Fruit fly (Drosophila melanogaster) whole organism, prepupa: Measurements from ENCODE around the gene CG11369.

Experiments used
- Blimp-1 ChIP-seq: fragments of 200-800 bp; sonication (Bioruptor generic); optimal IDR thresholded peaks from 3 replicates; lab custom pipeline; 2017; ENCODE audit warnings: missing biosample characterization, missing genetic modification characterization, mild to moderate bottlenecking, moderate library complexity, missing genetic modification reagents
- CG10631 ChIP-seq: fragments of 200-800 bp; sonication (Bioruptor generic); optimal IDR thresholded peaks from 2 replicates; lab custom pipeline; 2016; ENCODE audit warnings: missing biosample characterization, missing genetic modification characterization
- CG10669 ChIP-seq: fragments of 200-800 bp; sonication (Bioruptor generic); optimal IDR thresholded peaks from 3 replicates; lab custom pipeline; 2018; ENCODE audit warnings: missing biosample characterization, mild to moderate bottlenecking, missing genetic modification characterization, moderate library complexity
- CG11294 ChIP-seq: fragments of 200-800 bp; sonication (Bioruptor generic); IDR thresholded peaks from 2 replicates; pipeline ENCODE4 v1.3.6; 2022; ENCODE audit warnings: missing biosample characterization, missing genetic modification characterization
- CG11762 ChIP-seq: fragments of 200-800 bp; sonication (Bioruptor generic); optimal IDR thresholded peaks from 3 replicates; lab custom pipeline; 2016; ENCODE audit warnings: missing biosample characterization, missing genetic modification characterization; ENCODE audit not compliant: insufficient read depth
- CG15336 ChIP-seq: fragments of 200-800 bp; sonication (Bioruptor generic); IDR thresholded peaks from 2 replicates; pipeline ENCODE4 v1.3.6; 2022; ENCODE audit warnings: missing biosample characterization, missing genetic modification characterization
- CG1621 ChIP-seq: fragments of 200-800 bp; sonication (Bioruptor generic); optimal IDR thresholded peaks from 3 replicates; lab custom pipeline; 2018; ENCODE audit warnings: missing biosample characterization, mild to moderate bottlenecking, missing genetic modification characterization
- CG16779 ChIP-seq: fragments of 200-800 bp; sonication (Bioruptor generic); optimal IDR thresholded peaks from 3 replicates; lab custom pipeline; 2017; ENCODE audit warnings: missing biosample characterization, mild to moderate bottlenecking, missing genetic modification characterization
- CG3032 ChIP-seq: fragments of 200-800 bp; optimal IDR thresholded peaks from 2 replicates; lab custom pipeline; 2019; ENCODE audit warnings: missing biosample characterization, mild to moderate bottlenecking, missing genetic modification characterization, moderate library complexity
- CG31627 ChIP-seq: fragments of 200-800 bp; sonication (Bioruptor generic); optimal IDR thresholded peaks from 3 replicates; lab custom pipeline; 2016; ENCODE audit warnings: missing biosample characterization, missing genetic modification characterization
- CG32006 ChIP-seq: fragments of 200-800 bp; sonication (Bioruptor generic); optimal IDR thresholded peaks from 3 replicates; lab custom pipeline; 2017; ENCODE audit warnings: missing biosample characterization, mild to moderate bottlenecking, missing genetic modification characterization
- CG3919 ChIP-seq: fragments of 200-800 bp; sonication (Bioruptor generic); optimal IDR thresholded peaks from 3 replicates; lab custom pipeline; 2016; ENCODE audit warnings: missing biosample characterization, missing genetic modification characterization
- CG6163 ChIP-seq: fragments of 200-800 bp; sonication (Bioruptor generic); IDR thresholded peaks from 3 replicates; pipeline ENCODE4 v1.3.6; 2022; ENCODE audit warnings: missing biosample characterization, missing genetic modification characterization
- CG6808 ChIP-seq: fragments of 200-800 bp; sonication (Bioruptor generic); optimal IDR thresholded peaks from 3 replicates; lab custom pipeline; 2017; ENCODE audit warnings: missing biosample characterization, missing genetic modification characterization, mild to moderate bottlenecking, moderate library complexity, missing genetic modification reagents
- CG6854 ChIP-seq: fragments of 200-800 bp; sonication (Bioruptor generic); optimal IDR thresholded peaks from 2 replicates; lab custom pipeline; 2017; ENCODE audit warnings: missing biosample characterization, mild to moderate bottlenecking, missing genetic modification characterization
- CG7368 ChIP-seq: fragments of 200-800 bp; sonication (Bioruptor generic); optimal IDR thresholded peaks from 3 replicates; lab custom pipeline; 2016; ENCODE audit warnings: missing biosample characterization, missing genetic modification characterization
- CG8119 ChIP-seq: fragments of 200-800 bp; sonication (Bioruptor generic); IDR thresholded peaks from 3 replicates; pipeline ENCODE4 v1.3.6; 2022; ENCODE audit warnings: missing biosample characterization, missing genetic modification characterization
- CG8319 ChIP-seq: fragments of 200-800 bp; sonication (Bioruptor generic); optimal IDR thresholded peaks from 3 replicates; lab custom pipeline; 2016; ENCODE audit warnings: missing biosample characterization, missing genetic modification characterization
- CG8632 ChIP-seq: fragments of 200-800 bp; sonication (Bioruptor generic); optimal IDR thresholded peaks from 3 replicates; lab custom pipeline; 2016; ENCODE audit warnings: missing biosample characterization, missing genetic modification characterization
- CG9139 ChIP-seq: fragments of 200-800 bp; sonication (Bioruptor generic); optimal IDR thresholded peaks from 3 replicates; lab custom pipeline; 2017; ENCODE audit warnings: missing biosample characterization, mild to moderate bottlenecking, missing genetic modification characterization
- Eip75B ChIP-seq: fragments of 200-800 bp; sonication (Bioruptor generic); optimal IDR thresholded peaks from 3 replicates; lab custom pipeline; 2016; ENCODE audit warnings: missing biosample characterization, missing genetic modification characterization
- Eip78C ChIP-seq: fragments of 200-800 bp; sonication (Bioruptor generic); peaks from one replicate; lab custom pipeline; 2016; ENCODE audit warnings: missing biosample characterization, missing genetic modification characterization
- Eip93F ChIP-seq: fragments of 200-800 bp; sonication (Bioruptor generic); optimal IDR thresholded peaks from 2 replicates; lab custom pipeline; 2016; ENCODE audit warnings: missing biosample characterization, mild to moderate bottlenecking, missing genetic modification characterization
- Ets96B ChIP-seq: fragments of 200-800 bp; optimal IDR thresholded peaks from 2 replicates; lab custom pipeline; 2019; ENCODE audit warnings: missing biosample characterization, mild to moderate bottlenecking, missing genetic modification characterization, moderate library complexity
- Gug ChIP-seq: fragments of 200-800 bp; sonication (Bioruptor generic); IDR thresholded peaks from 2 replicates; pipeline ENCODE4 v1.3.6; 2022; ENCODE audit warnings: missing biosample characterization, missing genetic modification characterization
- Hr38 ChIP-seq: sonication (Bioruptor generic); optimal IDR thresholded peaks from 2 replicates; lab custom pipeline; 2016; ENCODE audit warnings: missing biosample characterization, missing genetic modification characterization
- Hr39 ChIP-seq: fragments of 200-800 bp; sonication (Bioruptor generic); optimal IDR thresholded peaks from 2 replicates; lab custom pipeline; 2016; ENCODE audit warnings: missing biosample characterization, missing genetic modification characterization
- Hr4 ChIP-seq: fragments of 200-800 bp; sonication (Bioruptor generic); optimal IDR thresholded peaks from 3 replicates; lab custom pipeline; 2016; ENCODE audit warnings: missing biosample characterization, missing genetic modification characterization
- Lpt ChIP-seq: fragments of 200-800 bp; sonication (Bioruptor generic); optimal IDR thresholded peaks from 3 replicates; lab custom pipeline; 2016; ENCODE audit warnings: missing biosample characterization, missing genetic modification characterization
- Met ChIP-seq: fragments of 200-800 bp; sonication (Bioruptor generic); optimal IDR thresholded peaks from 3 replicates; lab custom pipeline; 2016; ENCODE audit warnings: missing biosample characterization, missing genetic modification characterization
- OdsH ChIP-seq: fragments of 200-800 bp; sonication (Bioruptor generic); optimal IDR thresholded peaks from 3 replicates; lab custom pipeline; 2016; ENCODE audit warnings: missing biosample characterization, missing genetic modification characterization
- Smox ChIP-seq: fragments of 200-800 bp; sonication (Bioruptor generic); optimal IDR thresholded peaks from 3 replicates; lab custom pipeline; 2016; ENCODE audit warnings: missing biosample characterization, missing genetic modification characterization
- Sox102F ChIP-seq: fragments of 200-800 bp; sonication (Bioruptor generic); optimal IDR thresholded peaks from 2 replicates; lab custom pipeline; 2016; ENCODE audit warnings: missing biosample characterization, mild to moderate bottlenecking, missing genetic modification characterization
- Sox15 ChIP-seq: fragments of 200-800 bp; sonication (Bioruptor generic); optimal IDR thresholded peaks from 3 replicates; lab custom pipeline; 2016; ENCODE audit warnings: missing biosample characterization, missing genetic modification characterization
- achi ChIP-seq: fragments of 200-800 bp; sonication (Bioruptor generic); optimal IDR thresholded peaks from 3 replicates; lab custom pipeline; 2016; ENCODE audit warnings: missing biosample characterization, missing genetic modification characterization
- acj6 ChIP-seq: fragments of 200-800 bp; sonication (Bioruptor generic); optimal IDR thresholded peaks from 3 replicates; lab custom pipeline; 2016; ENCODE audit warnings: missing biosample characterization, missing genetic modification characterization
- cyc ChIP-seq: fragments of 200-800 bp; sonication (Bioruptor generic); optimal IDR thresholded peaks from 3 replicates; lab custom pipeline; 2016; ENCODE audit warnings: missing biosample characterization, missing genetic modification characterization
- eg ChIP-seq: fragments of 200-800 bp; sonication (Bioruptor generic); IDR thresholded peaks from 3 replicates; pipeline ENCODE4 v1.3.6; 2022; ENCODE audit warnings: missing biosample characterization, missing genetic modification characterization
- esn ChIP-seq: fragments of 200-800 bp; sonication (Bioruptor generic); optimal IDR thresholded peaks from 2 replicates; lab custom pipeline; 2016; ENCODE audit warnings: missing biosample characterization, mild to moderate bottlenecking, missing genetic modification characterization, moderate library complexity
- fd85E ChIP-seq: fragments of 200-800 bp; sonication (Bioruptor generic); optimal IDR thresholded peaks from 3 replicates; lab custom pipeline; 2016; ENCODE audit warnings: missing biosample characterization, missing genetic modification characterization
- fkh ChIP-seq: fragments of 200-800 bp; sonication (Bioruptor generic); optimal IDR thresholded peaks from 3 replicates; lab custom pipeline; 2017; ENCODE audit warnings: missing biosample characterization, mild to moderate bottlenecking, missing genetic modification characterization, moderate library complexity
- net ChIP-seq: fragments of 200-800 bp; sonication (Bioruptor generic); optimal IDR thresholded peaks from 3 replicates; lab custom pipeline; 2016; ENCODE audit warnings: missing biosample characterization, missing genetic modification characterization
- salr ChIP-seq, 2 experiments: fragments of 200-800 bp; sonication (Bioruptor generic); optimal IDR thresholded peaks; 3 replicates each; lab custom pipeline; 2016 to 2018; ENCODE audit warnings: missing biosample characterization in 2 of 2, missing genetic modification characterization in 2 of 2, mild to moderate bottlenecking in 1 of 2
- spab ChIP-seq: fragments of 200-800 bp; sonication (Bioruptor generic); optimal IDR thresholded peaks from 2 replicates; lab custom pipeline; 2017; ENCODE audit warnings: missing biosample characterization, mild to moderate bottlenecking, missing genetic modification characterization, missing genetic modification reagents
- ss ChIP-seq, 2 experiments: fragments of 200-800 bp; sonication (Bioruptor generic); optimal IDR thresholded peaks; 2 replicates in 1 of 2; 3 replicates in 1 of 2; lab custom pipeline; 2017 to 2018; ENCODE audit warnings: mild to moderate bottlenecking in 2 of 2, missing biosample characterization in 2 of 2, missing genetic modification characterization in 2 of 2, moderate library complexity in 1 of 2
- svp ChIP-seq: fragments of 200-800 bp; sonication (Bioruptor generic); peaks from one replicate; lab custom pipeline; 2016; ENCODE audit warnings: missing biosample characterization, missing genetic modification characterization
- vri ChIP-seq: fragments of 200-800 bp; sonication (Bioruptor generic); optimal IDR thresholded peaks from 3 replicates; lab custom pipeline; 2016; ENCODE audit warnings: missing biosample characterization, mild to moderate bottlenecking, missing genetic modification characterization

The CG11369 gene

DNA sequence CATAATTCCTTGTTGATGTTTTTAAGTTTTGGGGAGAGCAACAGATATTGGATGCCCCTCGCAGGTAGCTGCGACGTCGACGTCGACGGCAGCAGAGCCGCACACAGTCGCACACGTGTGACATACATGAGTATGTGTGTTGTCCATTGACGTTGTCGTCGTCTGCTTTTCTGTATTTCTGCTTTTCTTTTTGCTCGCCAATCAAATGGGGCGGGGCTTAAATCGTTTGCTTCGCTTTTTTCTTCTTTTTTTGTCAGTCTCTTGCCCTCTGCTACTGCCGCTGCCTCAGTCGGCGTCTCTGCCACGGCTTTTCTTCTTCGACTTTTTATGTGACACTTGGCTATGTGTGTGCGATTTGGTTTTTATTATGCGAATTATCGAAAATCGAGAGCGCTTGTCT lies 31.6 kb downstream of the CG11369 start (continued):
- TF ChIP-seq CG6808 (GFP tag; lab: Kevin White, UChicago) = peak; percentile 79
- peak; percentile 66 for TF ChIP-seq spab (GFP tag; lab: Kevin White, UChicago)

DNA sequence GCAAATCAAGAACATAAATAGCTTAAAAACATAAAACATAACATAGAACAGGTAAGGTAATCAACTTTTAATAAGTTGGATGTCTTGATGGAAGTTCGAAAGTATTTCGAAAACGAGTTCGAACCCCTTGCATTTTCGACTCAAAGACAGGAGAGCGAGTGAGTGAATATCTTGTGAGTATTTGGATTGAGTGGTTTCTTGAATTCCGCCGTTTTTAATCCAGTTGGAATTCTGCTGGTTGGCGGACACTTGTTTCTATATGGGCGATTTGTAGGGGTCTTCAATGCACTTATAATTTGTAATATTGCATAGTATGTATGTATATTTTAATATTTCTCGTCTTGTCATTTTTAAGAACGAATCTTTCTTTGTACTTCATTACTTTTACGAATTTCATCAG lies 32.3 kb downstream of the CG11369 start:
- TF ChIP-seq Eip78C (GFP tag; lab: Kevin White, UChicago) (peak; percentile 5), CG6808 (GFP tag; lab: Kevin White, UChicago) (no peak)

DNA sequence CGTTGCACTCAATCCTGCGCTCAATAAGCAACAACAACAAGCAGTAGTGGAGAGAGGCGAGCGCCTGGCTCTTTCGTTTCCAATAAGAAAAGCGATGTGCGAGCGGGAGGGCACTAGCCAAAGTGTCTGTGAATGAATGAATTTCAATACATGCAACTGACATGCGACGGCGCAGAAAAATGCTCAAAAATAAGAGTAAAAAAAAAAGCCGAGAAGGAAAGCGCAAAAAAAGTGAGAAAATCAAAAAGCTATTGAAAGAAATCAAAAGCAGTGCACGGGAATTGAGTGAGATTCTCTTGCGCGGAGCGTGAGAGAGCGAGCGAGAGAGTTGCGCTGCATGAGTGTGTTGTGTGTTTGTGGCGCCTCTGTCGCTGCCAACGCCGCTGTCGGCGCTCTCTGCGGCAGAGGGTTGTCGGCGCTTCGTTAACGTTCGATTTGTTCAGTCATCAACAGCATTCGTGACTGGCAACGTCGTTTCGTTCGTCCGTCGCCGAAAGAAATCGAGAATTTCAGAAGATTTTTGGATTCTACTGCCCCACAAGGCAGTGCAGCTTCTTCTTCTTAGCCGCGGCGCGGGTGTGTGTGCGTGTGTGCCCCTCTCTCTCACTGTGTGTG lies 34.0 kb downstream of the CG11369 start, which contains the start of gene ct:
Gene ct, plus strand, starts transcription at position 438 of the 615 bp plus-strand sequence.
- TF ChIP-seq Hr4 (GFP tag; lab: Kevin White, UChicago) (peak; percentile 17), Eip78C (GFP tag; lab: Kevin White, UChicago) (peak; percentile 59), CG32006 (GFP tag; lab: Kevin White, UChicago) (peak; percentile 61), CG3032 (tag; lab: Kevin White, UChicago) (peak; percentile 8), Ets96B (tag; lab: Kevin White, UChicago) (peak; percentile 53), CG1621 (tag; lab: Kevin White, UChicago) (peak; percentile 75), eg (GFP tag; lab: Robert Waterston, UW) (peak; percentile 91), Met (GFP tag; lab: Kevin White, UChicago) (no peak), CG10669 (GFP tag; lab: Kevin White, UChicago) (peak; percentile 66), CG9139 (peak; percentile 85), svp (GFP tag; lab: Kevin White, UChicago) (no peak), CG31627 (no peak), CG11294 (GFP tag; lab: Robert Waterston, UW) (peak; percentile 13; the same call in 1 of the 2 replicates), ss (GFP tag; optimal IDR thresholded peaks at IDR 0.05; lab: Kevin White, UChicago) (peak; percentile 85 to 92), CG3919 (GFP tag; lab: Kevin White, UChicago) (peak; percentile 25), Eip93F (GFP tag; lab: Kevin White, UChicago) (no peak), Sox15 (GFP tag; lab: Kevin White, UChicago) (no peak), Smox (GFP tag; lab: Kevin White, UChicago) (no peak), acj6 (GFP tag; lab: Kevin White, UChicago) (no peak), achi (peak; percentile 52), CG7368 (GFP tag; lab: Kevin White, UChicago) (peak; percentile 57), Lpt (GFP tag; lab: Kevin White, UChicago) (peak; percentile 80), CG6854 (GFP tag; lab: Kevin White, UChicago) (peak; percentile 60), cyc (GFP tag; lab: Kevin White, UChicago) (no peak), net (GFP tag; lab: Kevin White, UChicago) (peak; percentile 69), Hr38 (GFP tag; lab: Kevin White, UChicago) (no peak), CG11762 (GFP tag; lab: Kevin White, UChicago) (peak; percentile 9), Hr39 (GFP tag; lab: Kevin White, UChicago) (no peak), OdsH (peak; percentile 12), spab (GFP tag; lab: Kevin White, UChicago) (peak; percentile 71), salr (GFP tag; optimal IDR thresholded peaks at IDR 0.05; lab: Kevin White, UChicago) (peak; percentile 14 to 72), vri (GFP tag; lab: Kevin White, UChicago) (peak; percentile 24), Gug (no peak), fkh (GFP tag; lab: Kevin White, UChicago) (peak; percentile 15), CG6163 (GFP tag; lab: Robert Waterston, UW) (peak; percentile 91), fd85E (GFP tag; lab: Kevin White, UChicago) (no peak), CG10631 (GFP tag; lab: Kevin White, UChicago) (no peak), CG6808 (GFP tag; lab: Kevin White, UChicago) (peak; percentile 78), Eip75B (GFP tag; lab: Kevin White, UChicago) (peak; percentile 29), CG8632 (no peak), esn (GFP tag; lab: Kevin White, UChicago) (peak; percentile 24), Sox102F (peak; percentile 33), CG16779 (tag; lab: Kevin White, UChicago) (peak; percentile 85), Blimp-1 (GFP tag; lab: Kevin White, UChicago) (no peak), CG8319 (no peak), CG8119 (GFP tag; lab: Robert Waterston, UW) (peak; percentile 91), CG15336 (GFP tag; lab: Robert Waterston, UW) (peak; percentile 87)
